Worm (Caenorhabditis elegans) whole organism, L4 larva: ENCODE data around the gene C18H7.1.

Experiments
- F44E2.7 ChIP-seq: fragments of 200-800 bp; sonication (Bioruptor generic); IDR thresholded peaks from 2 replicates; pipeline ENCODE4 v2.1.2; 2022; ENCODE audit warnings: missing genetic modification characterization, missing compliant biosample characterization
- F49E8.2 ChIP-seq: sonication (generic microtip); optimal IDR thresholded peaks from 2 replicates; lab custom pipeline; 2016; ENCODE audit warnings: missing compliant biosample characterization, mild to moderate bottlenecking, missing genetic modification characterization, borderline replicate concordance
- R02D3.7 ChIP-seq: fragments of 150-350 bp; sonication (generic microtip); optimal IDR thresholded peaks from 3 replicates; lab custom pipeline; 2014; ENCODE audit warnings: missing biosample characterization, missing genetic modification characterization
- Y105C5A.15 ChIP-seq: fragments of 200-800 bp; sonication (Bioruptor generic); IDR thresholded peaks from 2 replicates; pipeline ENCODE4 v1.3.6; 2022; ENCODE audit warnings: missing genetic modification characterization, missing compliant biosample characterization
- ZK337.2 ChIP-seq: fragments of 200-800 bp; sonication (Bioruptor generic); IDR thresholded peaks from 2 replicates; pipeline ENCODE4 v1.3.6; 2022; ENCODE audit warnings: missing genetic modification reagents, missing genetic modification characterization, missing compliant biosample characterization
- aha-1 ChIP-seq: fragments of 150-350 bp; peaks from one replicate; lab custom pipeline; 2014; ENCODE audit warnings: missing biosample characterization, missing genetic modification characterization
- aly-2 ChIP-seq: sonication (generic microtip); optimal IDR thresholded peaks from 2 replicates; lab custom pipeline; 2018; ENCODE audit warnings: missing biosample characterization, missing genetic modification characterization
- arid-1 ChIP-seq: fragments of 200-800 bp; sonication (Bioruptor generic); conservative IDR thresholded peaks from 2 replicates; pipeline ENCODE4 v1.3.6; 2022; ENCODE audit warnings: missing genetic modification reagents, missing genetic modification characterization, missing compliant biosample characterization
- attf-4 ChIP-seq: sonication (generic microtip); optimal IDR thresholded peaks from 3 replicates; lab custom pipeline; 2017; ENCODE audit warnings: missing biosample characterization, missing genetic modification characterization
- ceh-32 ChIP-seq: sonication (generic microtip); optimal IDR thresholded peaks from 2 replicates; lab custom pipeline; 2016; ENCODE audit warnings: mild to moderate bottlenecking, missing genetic modification characterization, missing compliant biosample characterization; ENCODE audit not compliant: poor library complexity
- ceh-62 ChIP-seq: sonication (generic microtip); optimal IDR thresholded peaks from 2 replicates; lab custom pipeline; 2017; ENCODE audit warnings: missing biosample characterization, missing genetic modification characterization
- ces-1 ChIP-seq: fragments of 150-350 bp; sonication (generic microtip); optimal IDR thresholded peaks from 4 replicates; lab custom pipeline; 2014; ENCODE audit warnings: missing biosample characterization, missing genetic modification reagents, missing genetic modification characterization
- cey-2 ChIP-seq: sonication (generic microtip); optimal IDR thresholded peaks from 3 replicates; lab custom pipeline; 2017; ENCODE audit warnings: missing genetic modification characterization, mild to moderate bottlenecking, missing compliant biosample characterization, antibody characterized with exemption, borderline replicate concordance; ENCODE audit not compliant: insufficient read depth
- daf-16 ChIP-seq, 3 experiments: sonication (generic microtip); optimal IDR thresholded peaks; 2 replicates each; lab custom pipeline; 2016 to 2017; ENCODE audit warnings: missing genetic modification characterization in 3 of 3, missing genetic modification reagents in 3 of 3, mild to moderate bottlenecking in 2 of 3, missing compliant biosample characterization in 2 of 3, missing biosample characterization in 1 of 3, moderate library complexity in 1 of 3
- daf-19 ChIP-seq: fragments of 200-800 bp; sonication (Bioruptor generic); conservative IDR thresholded peaks from 2 replicates; pipeline ENCODE4 v1.3.6; 2022; ENCODE audit warnings: missing genetic modification characterization, missing compliant biosample characterization
- daf-8 ChIP-seq: fragments of 200-800 bp; sonication (Bioruptor generic); IDR thresholded peaks from 2 replicates; pipeline ENCODE4 v1.3.6; 2022; ENCODE audit warnings: missing genetic modification characterization, missing compliant biosample characterization
- dmd-9 ChIP-seq: fragments of 200-800 bp; sonication (Bioruptor generic); IDR thresholded peaks from 2 replicates; pipeline ENCODE4 v1.3.6; 2022; ENCODE audit warnings: missing genetic modification reagents, missing genetic modification characterization, missing compliant biosample characterization
- duxl-1 ChIP-seq: sonication (generic microtip); optimal IDR thresholded peaks from 2 replicates; lab custom pipeline; 2016; ENCODE audit warnings: mild to moderate bottlenecking, missing genetic modification characterization, moderate library complexity, missing compliant biosample characterization; ENCODE audit not compliant: poor library complexity
- egl-27 ChIP-seq: sonication (generic microtip); optimal IDR thresholded peaks from 3 replicates; lab custom pipeline; 2017; ENCODE audit warnings: missing biosample characterization, missing genetic modification reagents, missing genetic modification characterization
- egl-43 ChIP-seq: fragments of 200-800 bp; sonication (Bioruptor generic); IDR thresholded peaks from 2 replicates; pipeline ENCODE4 v1.3.6; 2022; ENCODE audit warnings: missing genetic modification reagents, missing genetic modification characterization, missing compliant biosample characterization
- fkh-10 ChIP-seq: fragments of 150-350 bp; optimal IDR thresholded peaks from 2 replicates; lab custom pipeline; 2014; ENCODE audit warnings: missing biosample characterization, missing genetic modification reagents, missing genetic modification characterization
- hlh-30 ChIP-seq: sonication (generic microtip); optimal IDR thresholded peaks from 2 replicates; lab custom pipeline; 2017; ENCODE audit warnings: antibody characterized with exemption, mild to moderate bottlenecking, missing genetic modification characterization, missing compliant biosample characterization; ENCODE audit not compliant: insufficient read depth
- hmg-1.1 ChIP-seq: fragments of 200-800 bp; sonication (Bioruptor generic); IDR thresholded peaks from 2 replicates; pipeline ENCODE4 v1.3.6; 2022; ENCODE audit warnings: missing genetic modification reagents, missing genetic modification characterization, missing compliant biosample characterization
- lim-7 ChIP-seq: fragments of 200-800 bp; sonication (Bioruptor generic); IDR thresholded peaks from 2 replicates; pipeline ENCODE4 v1.3.6; 2022; ENCODE audit warnings: missing genetic modification characterization, missing compliant biosample characterization
- lin-1 ChIP-seq: fragments of 200-800 bp; sonication (Bioruptor generic); IDR thresholded peaks from 2 replicates; pipeline ENCODE4 v1.3.6; 2022; ENCODE audit warnings: missing genetic modification reagents, missing genetic modification characterization, missing compliant biosample characterization
- lin-38 ChIP-seq: fragments of 200-800 bp; sonication (Bioruptor generic); IDR thresholded peaks from 2 replicates; pipeline ENCODE4 v1.3.6; 2022; ENCODE audit warnings: missing genetic modification reagents, missing genetic modification characterization, missing compliant biosample characterization
- lin-39 ChIP-seq: fragments of 150-350 bp; optimal IDR thresholded peaks from 2 replicates; lab custom pipeline; 2014; ENCODE audit warnings: missing biosample characterization, missing genetic modification reagents, missing genetic modification characterization
- lsy-2 ChIP-seq, 2 experiments: fragments of 150-350 bp in 1 of 2; sonication (generic microtip) in 1 of 2; optimal IDR thresholded peaks; 2 replicates each; lab custom pipeline; 2014 to 2017; ENCODE audit warnings: missing biosample characterization in 2 of 2, missing genetic modification characterization in 2 of 2
- madf-5 ChIP-seq, 2 experiments: fragments of 200-800 bp; sonication (Bioruptor generic); IDR thresholded peaks; 2 replicates each; pipeline ENCODE4 v1.3.6; 2022; ENCODE audit warnings: missing compliant biosample characterization in 2 of 2, missing genetic modification characterization in 2 of 2
- mdt-29 ChIP-seq: fragments of 200-800 bp; sonication (Bioruptor generic); IDR thresholded peaks from 2 replicates; pipeline ENCODE4 v1.3.6; 2022; ENCODE audit warnings: missing genetic modification reagents, missing genetic modification characterization, missing compliant biosample characterization
- mep-1 ChIP-seq: fragments of 150-350 bp; sonication (generic microtip); optimal IDR thresholded peaks from 3 replicates; lab custom pipeline; 2014; ENCODE audit warnings: missing biosample characterization, missing genetic modification characterization
- mes-2 ChIP-seq: sonication (generic microtip); optimal IDR thresholded peaks from 2 replicates; lab custom pipeline; 2016; ENCODE audit warnings: missing genotype, mild to moderate bottlenecking, missing genetic modification characterization, missing compliant biosample characterization; ENCODE audit not compliant: poor library complexity, severe bottlenecking
- nhr-102 ChIP-seq: sonication (generic microtip); optimal IDR thresholded peaks from 2 replicates; lab custom pipeline; 2016; ENCODE audit warnings: mild to moderate bottlenecking, missing genetic modification characterization, moderate library complexity, missing compliant biosample characterization
- nhr-11 ChIP-seq: fragments of 150-350 bp; optimal IDR thresholded peaks from 2 replicates; lab custom pipeline; 2014; ENCODE audit warnings: missing biosample characterization, missing genetic modification characterization
- nhr-237 ChIP-seq: sonication (generic microtip); optimal IDR thresholded peaks from 2 replicates; lab custom pipeline; 2017; ENCODE audit warnings: missing biosample characterization, missing genetic modification characterization
- nhr-25 ChIP-seq: sonication (generic microtip); optimal IDR thresholded peaks from 2 replicates; lab custom pipeline; 2017; ENCODE audit warnings: missing genetic modification characterization, mild to moderate bottlenecking, missing compliant biosample characterization, antibody characterized with exemption, moderate library complexity, borderline replicate concordance; ENCODE audit not compliant: insufficient read depth
- nhr-28 ChIP-seq: fragments of 150-350 bp; optimal IDR thresholded peaks from 2 replicates; lab custom pipeline; 2014; ENCODE audit warnings: missing biosample characterization, missing genetic modification characterization
- nhr-6 ChIP-seq: fragments of 150-350 bp; optimal IDR thresholded peaks from 2 replicates; lab custom pipeline; 2014; ENCODE audit warnings: missing biosample characterization, missing genetic modification characterization
- pha-4 ChIP-seq, 2 experiments: fragments of 150-350 bp in 1 of 2; fragments of 200-800 bp in 1 of 2; sonication (Bioruptor generic) in 1 of 2; IDR thresholded peaks in 1 of 2; optimal IDR thresholded peaks in 1 of 2; 2 replicates each; pipeline versions ENCODE4 v1.3.6 to Lab custom; 2014 to 2022; ENCODE audit warnings: missing genetic modification characterization in 2 of 2, missing genetic modification reagents in 2 of 2, missing biosample characterization in 1 of 2, missing compliant biosample characterization in 1 of 2
- set-16 ChIP-seq: fragments of 200-800 bp; sonication (Bioruptor generic); IDR thresholded peaks from 2 replicates; pipeline ENCODE4 v1.3.6; 2022; ENCODE audit warnings: missing genetic modification reagents, missing genetic modification characterization, missing compliant biosample characterization
- snpc-4 ChIP-seq: fragments of 150-350 bp; optimal IDR thresholded peaks from 2 replicates; lab custom pipeline; 2014; ENCODE audit warnings: missing biosample characterization, missing genetic modification characterization
- tag-97 ChIP-seq: fragments of 200-800 bp; sonication (Bioruptor generic); IDR thresholded peaks from 2 replicates; pipeline ENCODE4 v1.3.6; 2022; ENCODE audit warnings: missing genetic modification characterization, missing compliant biosample characterization
- tra-1 ChIP-seq: fragments of 200-800 bp; sonication (Bioruptor generic); IDR thresholded peaks from 2 replicates; pipeline ENCODE4 v1.3.6; 2022; ENCODE audit warnings: missing genetic modification reagents, missing genetic modification characterization, missing compliant biosample characterization
- unc-62 ChIP-seq, 3 experiments: fragments of 150-350 bp in 1 of 3; sonication (generic microtip); optimal IDR thresholded peaks in 2 of 3; peaks in 1 of 3; 1 replicate in 1 of 3; 2 replicates in 2 of 3; lab custom pipeline; 2014 to 2017; ENCODE audit warnings: missing biosample characterization in 3 of 3, missing genetic modification characterization in 3 of 3, missing genetic modification reagents in 3 of 3, missing genotype in 1 of 3
- ztf-7 ChIP-seq: fragments of 150-350 bp; optimal IDR thresholded peaks from 2 replicates; lab custom pipeline; 2014; ENCODE audit warnings: missing biosample characterization, missing genetic modification characterization

C18H7.1 gene

ce11 chrIV:661623-662022 lies 46.3 kb downstream of the C18H7.1 start:
- TF ChIP-seq unc-62 (GFP tag; optimal IDR thresholded peaks at IDR 0.05 in 1 of 2; lab: Kevin White, UChicago) (peak in 1 of 2 experiments; percentile 75), unc-62 (tag; optimal IDR thresholded peaks at IDR 0.05; lab: Kevin White, UChicago) (no peak), tag-97 (GFP tag; lab: Robert Waterston, UW) (no peak), F49E8.2 (tag; lab: Kevin White, UChicago) (no peak), lin-38 (no peak), daf-16 (GFP tag; optimal IDR thresholded peaks at IDR 0.05; lab: Kevin White, UChicago) (peak in 1 of 2 experiments; percentile 54), daf-16 (tag; optimal IDR thresholded peaks at IDR 0.05; lab: Kevin White, UChicago) (no peak), fkh-10 (GFP tag; lab: Kevin White, UChicago) (no peak)

ce11 chrIV:664122-664521 lies 48.8 kb downstream of the C18H7.1 start:
- TF ChIP-seq ztf-7 (tag; lab: Kevin White, UChicago) (no peak), nhr-25 (tag; lab: Kevin White, UChicago) (peak; percentile 12), nhr-28 (peak; percentile 21), tag-97 (GFP tag; lab: Robert Waterston, UW) (no peak), daf-19 (no peak), mep-1 (tag; lab: Kevin White, UChicago) (peak; percentile 57), nhr-11 (tag; lab: Kevin White, UChicago) (no peak), arid-1 (GFP tag; lab: Robert Waterston, UW) (no peak), ceh-32 (tag; lab: Kevin White, UChicago) (no peak), duxl-1 (no peak), aly-2 (tag; lab: Kevin White, UChicago) (no peak), F44E2.7 (no peak), lin-39 (no peak), nhr-102 (tag; lab: Kevin White, UChicago) (no peak), tra-1 (GFP tag; lab: Robert Waterston, UW) (0 out of 2 replicates have a peak, but pooled peaks have one; percentile 32), ceh-62 (tag; lab: Kevin White, UChicago) (no peak), egl-27 (tag; lab: Kevin White, UChicago) (no peak), madf-5 (GFP tag; IDR thresholded peaks at IDR 0.05; lab: Robert Waterston, UW) (no peak), R02D3.7 (no peak), hlh-30 (tag; lab: Kevin White, UChicago) (no peak), lsy-2 (tag; optimal IDR thresholded peaks at IDR 0.05; lab: Kevin White, UChicago) (peak in 1 of 2 experiments; percentile 25), nhr-6 (no peak), daf-16 (GFP tag; optimal IDR thresholded peaks at IDR 0.05; lab: Kevin White, UChicago) (no peak), daf-16 (tag; optimal IDR thresholded peaks at IDR 0.05; lab: Kevin White, UChicago) (no peak), ZK337.2 (no peak), attf-4 (tag; lab: Kevin White, UChicago) (no peak), nhr-237 (tag; lab: Kevin White, UChicago) (no peak), fkh-10 (GFP tag; lab: Kevin White, UChicago) (no peak), pha-4 (GFP tag; IDR thresholded peaks at IDR 0.05; lab: Robert Waterston, UW) (no peak), pha-4 (tag; optimal IDR thresholded peaks at IDR 0.05; lab: Kevin White, UChicago) (no peak), F49E8.2 (tag; lab: Kevin White, UChicago) (no peak), snpc-4 (tag; lab: Kevin White, UChicago) (no peak), mdt-29 (no peak), Y105C5A.15 (GFP tag; lab: Robert Waterston, UW) (no peak), hmg-1.1 (GFP tag; lab: Robert Waterston, UW) (0 out of 2 replicates have a peak, but pooled peaks have one; percentile 4), cey-2 (tag; lab: Kevin White, UChicago) (no peak), aha-1 (tag; lab: Kevin White, UChicago) (no peak), lin-1 (GFP tag; lab: Robert Waterston, UW) (no peak), set-16 (GFP tag; lab: Robert Waterston, UW) (no peak), ces-1 (GFP tag; lab: Kevin White, UChicago) (no peak), daf-8 (GFP tag; lab: Robert Waterston, UW) (no peak), lim-7 (GFP tag; lab: Robert Waterston, UW) (no peak), unc-62 (GFP tag; optimal IDR thresholded peaks at IDR 0.05 in 1 of 2; lab: Kevin White, UChicago) (peak in 1 of 2 experiments; percentile 69), unc-62 (tag; optimal IDR thresholded peaks at IDR 0.05; lab: Kevin White, UChicago) (no peak), egl-43 (GFP tag; lab: Robert Waterston, UW) (no peak), mes-2 (tag; lab: Kevin White, UChicago) (no peak), dmd-9 (no peak)
